Worm (Caenorhabditis elegans): ENCODE measurements around the gene srxa-8.

Gene srxa-8

DNA sequence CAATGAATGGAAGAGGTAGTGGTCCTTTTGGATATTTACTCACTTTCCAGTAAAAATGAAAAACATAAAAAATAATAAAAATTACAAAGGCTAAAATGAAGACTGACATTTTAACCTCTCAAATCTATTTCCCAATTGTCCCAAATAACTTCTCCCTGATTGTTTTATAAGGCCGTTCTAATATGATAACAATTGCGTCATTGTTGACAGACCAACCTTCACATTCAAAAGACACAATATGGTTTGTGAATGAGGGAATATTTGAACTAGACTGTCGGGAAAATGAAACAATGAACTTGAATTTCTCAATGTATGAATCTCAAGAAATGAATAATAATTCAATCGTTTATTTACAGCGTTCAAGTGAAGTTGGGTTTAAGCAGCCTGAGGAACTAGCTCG lies 41.4 kb downstream of the srxa-8 start, which contains the start of gene cyp-14A1:
Gene cyp-14A1 (minus strand): TSS at position 126 of the 400 bp plus-strand sequence.
- TF ChIP-seq dmd-4 (tag; optimal IDR thresholded peaks at IDR 0.05): no peak
- TF ChIP-seq nhr-129 (tag; optimal IDR thresholded peaks at IDR 0.05): peak; percentile 74

DNA sequence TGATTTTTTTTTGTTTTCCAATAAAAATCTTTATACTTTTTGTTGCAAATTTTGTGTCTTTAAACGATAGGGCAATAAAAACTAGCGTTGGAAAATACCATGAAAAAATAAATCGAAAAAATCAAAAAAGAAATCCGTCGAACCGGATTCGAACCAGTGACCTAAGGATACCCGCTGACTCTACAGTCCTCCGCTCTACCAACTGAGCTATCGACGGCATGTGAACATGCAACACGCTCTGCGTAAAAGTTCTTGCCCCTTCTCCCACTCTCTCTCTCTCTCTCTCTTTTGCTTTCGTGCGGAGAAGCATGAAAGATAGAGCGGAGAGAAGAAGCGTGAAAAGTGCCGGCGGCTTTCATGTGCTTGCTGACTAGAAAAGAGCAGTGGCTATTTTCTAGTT lies 44.1 kb downstream of the srxa-8 start:
- no peak for TF ChIP-seq ama-1 (optimal IDR thresholded peaks at IDR 0.05)
- TF ChIP-seq zag-1 (tag; optimal IDR thresholded peaks at IDR 0.05): peak; percentile 45
- no peak for TF ChIP-seq unc-39 (tag; optimal IDR thresholded peaks at IDR 0.05)
- no peak for TF ChIP-seq nhr-25 (tag; optimal IDR thresholded peaks at IDR 0.05)
- peak; percentile 65 for TF ChIP-seq F13H6.1 (tag; optimal IDR thresholded peaks at IDR 0.05)
- no peak for TF ChIP-seq blmp-1 (tag; optimal IDR thresholded peaks at IDR 0.05; ENCODE audit: insufficient read depth)
- TF ChIP-seq sem-4 (tag; optimal IDR thresholded peaks at IDR 0.05): peak; percentile 16
- TF ChIP-seq unc-55 (GFP tag; optimal IDR thresholded peaks at IDR 0.05): peak; percentile 66
- TF ChIP-seq crh-2 (tag; optimal IDR thresholded peaks at IDR 0.05): peak; percentile 36
- no peak for TF ChIP-seq nhr-237 (tag; optimal IDR thresholded peaks at IDR 0.05)
- TF ChIP-seq egl-27 (tag; optimal IDR thresholded peaks at IDR 0.05): no peak
- TF ChIP-seq ztf-11 (tag; optimal IDR thresholded peaks at IDR 0.05): no peak
- no peak for TF ChIP-seq alr-1 (tag; optimal IDR thresholded peaks at IDR 0.05)
- TF ChIP-seq mab-5 (tag; optimal IDR thresholded peaks at IDR 0.05): no peak
- no peak for TF ChIP-seq nhr-12 (tag; optimal IDR thresholded peaks at IDR 0.05)
- no peak for TF ChIP-seq unc-62 (GFP tag; optimal IDR thresholded peaks at IDR 0.05)
- no peak for TF ChIP-seq nhr-23 (tag; optimal IDR thresholded peaks at IDR 0.05)
- TF ChIP-seq ZK546.5 (tag; optimal IDR thresholded peaks at IDR 0.05): no peak
- no peak for TF ChIP-seq nhr-77 (tag; optimal IDR thresholded peaks at IDR 0.05)
- TF ChIP-seq lin-39 (tag; optimal IDR thresholded peaks at IDR 0.05): no peak
- no peak for TF ChIP-seq elt-1 (tag; optimal IDR thresholded peaks at IDR 0.05)
- TF ChIP-seq snpc-4 (tag; optimal IDR thresholded peaks at IDR 0.05): no peak
- TF ChIP-seq gmeb-1 (tag; optimal IDR thresholded peaks at IDR 0.05): peak; percentile 19
- peak; percentile 23 for TF ChIP-seq Y55F3AM.14 (GFP tag; optimal IDR thresholded peaks at IDR 0.05)
- TF ChIP-seq lin-13 (GFP tag; optimal IDR thresholded peaks at IDR 0.05): no peak
- TF ChIP-seq sma-3 (GFP tag; optimal IDR thresholded peaks at IDR 0.05): peak; percentile 30
- no peak for TF ChIP-seq aly-2 (tag; optimal IDR thresholded peaks at IDR 0.05)
- peak; percentile 28 for TF ChIP-seq lin-11 (tag; optimal IDR thresholded peaks at IDR 0.05)
- no peak for TF ChIP-seq skn-1 (tag; optimal IDR thresholded peaks at IDR 0.05)
- TF ChIP-seq nhr-10 (tag; optimal IDR thresholded peaks at IDR 0.05): no peak
- TF ChIP-seq dmd-4 (tag; optimal IDR thresholded peaks at IDR 0.05): no peak
- no peak for TF ChIP-seq R02D3.7 (tag; optimal IDR thresholded peaks at IDR 0.05)
- TF ChIP-seq ceh-16 (tag; optimal IDR thresholded peaks at IDR 0.05): peak; percentile 31
- peak; percentile 42 for TF ChIP-seq nhr-21 (tag; optimal IDR thresholded peaks at IDR 0.05)
- no peak for TF ChIP-seq ceh-82 (tag; optimal IDR thresholded peaks at IDR 0.05)
- peak; percentile 36 for TF ChIP-seq C34F6.9 (tag; optimal IDR thresholded peaks at IDR 0.05)
- TF ChIP-seq fos-1 (tag; optimal IDR thresholded peaks at IDR 0.05): peak; percentile 19
- peak in 1 of 2 experiments; percentile 36 for TF ChIP-seq lsy-2 (tag; optimal IDR thresholded peaks at IDR 0.05)
- TF ChIP-seq nhr-11 (tag; optimal IDR thresholded peaks at IDR 0.05): no peak
- TF ChIP-seq mbf-1 (tag; optimal IDR thresholded peaks at IDR 0.05): no peak
- peak; percentile 83 for TF ChIP-seq nhr-129 (tag; optimal IDR thresholded peaks at IDR 0.05)
- TF ChIP-seq elt-3 (tag; optimal IDR thresholded peaks at IDR 0.05): no peak
- TF ChIP-seq mdl-1 (tag; optimal IDR thresholded peaks at IDR 0.05): no peak
- TF ChIP-seq sma-9 (GFP tag; optimal IDR thresholded peaks at IDR 0.05): peak; percentile 68
- TF ChIP-seq sma-9 (tag; optimal IDR thresholded peaks at IDR 0.05): no peak
- no peak for TF ChIP-seq ztf-1 (GFP tag; conservative IDR thresholded peaks at IDR 0.05)
- TF ChIP-seq peb-1 (tag; optimal IDR thresholded peaks at IDR 0.05): no peak
- no peak for TF ChIP-seq nhr-6 (tag; optimal IDR thresholded peaks at IDR 0.05)
- peak; percentile 35 for TF ChIP-seq ztf-4 (tag; optimal IDR thresholded peaks at IDR 0.05)

Measured in whole organism, L2 larva.